Worm (Caenorhabditis elegans): ENCODE results near the gene F47D12.7.

DNA sequence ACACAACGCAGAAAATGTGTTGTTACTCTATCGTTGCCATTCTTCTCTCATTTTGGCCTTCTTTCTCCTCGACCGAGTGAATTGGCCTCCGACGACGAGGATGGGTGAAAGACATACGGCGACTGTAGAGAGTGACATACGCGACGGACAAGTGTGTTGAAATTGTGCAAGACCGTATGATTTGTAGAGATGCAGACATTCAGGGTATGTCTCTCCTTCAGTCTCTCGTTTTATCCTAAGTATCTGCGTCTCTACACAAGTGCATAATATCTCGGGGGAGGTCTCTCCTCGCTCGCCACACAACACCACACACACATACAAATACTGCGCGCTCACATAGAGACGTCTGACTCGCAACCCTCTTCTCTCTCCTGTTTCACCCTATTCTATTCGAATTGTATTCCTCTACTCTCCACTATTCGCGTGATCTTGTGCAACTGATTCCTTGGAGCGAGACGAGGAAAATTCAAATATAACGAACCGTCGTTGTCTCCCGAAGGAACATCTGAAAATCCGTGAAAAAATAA lies 15.7 kb downstream of the F47D12.7 start, which contains the start of gene hmg-1.2:
- no peak for TF ChIP-seq ref-1 (GFP tag; conservative IDR thresholded peaks at IDR 0.05)
- TF ChIP-seq tab-1 (GFP tag; IDR thresholded peaks at IDR 0.05), result no peak
- no peak for TF ChIP-seq ztf-23 (GFP tag; IDR thresholded peaks at IDR 0.05)
- no peak for TF ChIP-seq med-1 (GFP tag; optimal IDR thresholded peaks at IDR 0.05; ENCODE audit: insufficient read depth)
- TF ChIP-seq T22C8.4 (GFP tag; IDR thresholded peaks at IDR 0.05), result no peak
- TF ChIP-seq klf-2 (GFP tag; conservative IDR thresholded peaks at IDR 0.05), result no peak

All from whole organism, midembryonic.